Worm (Caenorhabditis elegans) whole organism, L1 larva: ENCODE measurements around the gene R11G1.11.

Experiments used
- C16A3.4 ChIP-seq: fragments of 150-350 bp; optimal IDR thresholded peaks from 2 replicates; lab custom pipeline; 2014; ENCODE audit warnings: missing biosample characterization, missing genetic modification characterization
- F16B12.6 ChIP-seq: fragments of 150-350 bp; optimal IDR thresholded peaks from 2 replicates; lab custom pipeline; 2014; ENCODE audit warnings: missing biosample characterization, missing genetic modification characterization
- ama-1 ChIP-seq: fragments of 150-350 bp; optimal IDR thresholded peaks from 2 replicates; lab custom pipeline; 2014
- blmp-1 ChIP-seq: fragments of 150-350 bp; optimal IDR thresholded peaks from 2 replicates; lab custom pipeline; 2014; ENCODE audit warnings: missing biosample characterization, missing genetic modification characterization
- ceh-63 ChIP-seq: fragments of 200-800 bp; sonication (Bioruptor generic); optimal IDR thresholded peaks from 2 replicates; lab custom pipeline; 2018; ENCODE audit warnings: mild to moderate bottlenecking, missing genetic modification characterization, missing compliant biosample characterization
- ceh-90 ChIP-seq: sonication (generic microtip); optimal IDR thresholded peaks from 2 replicates; lab custom pipeline; 2016; ENCODE audit warnings: missing genetic modification characterization, missing compliant biosample characterization
- dpl-1 ChIP-seq, 3 experiments: fragments of 150-350 bp in 2 of 3; sonication (generic microtip) in 1 of 3; optimal IDR thresholded peaks; 2 replicates each; lab custom pipeline; 2014 to 2017; ENCODE audit warnings: missing biosample characterization in 3 of 3, missing genetic modification characterization in 3 of 3, missing genetic modification reagents in 3 of 3
- dsc-1 ChIP-seq: sonication (generic microtip); optimal IDR thresholded peaks from 2 replicates; lab custom pipeline; 2016; ENCODE audit warnings: mild to moderate bottlenecking, missing genetic modification characterization, missing compliant biosample characterization
- efl-1 ChIP-seq, 4 experiments: fragments of 150-350 bp; optimal IDR thresholded peaks in 3 of 4; peaks in 1 of 4; 1 replicate in 1 of 4; 2 replicates in 3 of 4; lab custom pipeline; 2014; ENCODE audit warnings: missing biosample characterization in 2 of 4, missing genetic modification characterization in 2 of 4, missing genetic modification reagents in 2 of 4
- efl-3 ChIP-seq: fragments of 200-800 bp; sonication (Bioruptor generic); optimal IDR thresholded peaks from 2 replicates; lab custom pipeline; 2018; ENCODE audit warnings: mild to moderate bottlenecking, missing genetic modification characterization, missing compliant biosample characterization
- elt-2 ChIP-seq: sonication (generic microtip); optimal IDR thresholded peaks from 2 replicates; lab custom pipeline; 2016; ENCODE audit warnings: missing genetic modification characterization, mild to moderate bottlenecking, inconsistent platforms, missing compliant biosample characterization, missing genetic modification reagents
- elt-3 ChIP-seq, 6 experiments: fragments of 150-350 bp in 1 of 6; sonication (generic microtip); optimal IDR thresholded peaks; 2 replicates each; lab custom pipeline; 2017 to 2018; ENCODE audit warnings: missing biosample characterization in 6 of 6, missing genetic modification characterization in 6 of 6, inconsistent platforms in 1 of 6
- ets-5 ChIP-seq: fragments of 200-800 bp; sonication (Bioruptor generic); IDR thresholded peaks from 2 replicates; pipeline ENCODE4 v1.3.6; 2022; ENCODE audit warnings: missing genetic modification characterization, missing compliant biosample characterization
- fkh-8 ChIP-seq: sonication (generic microtip); optimal IDR thresholded peaks from 2 replicates; lab custom pipeline; 2016; ENCODE audit warnings: mild to moderate bottlenecking, missing genetic modification characterization, missing compliant biosample characterization
- hpl-2 ChIP-seq: fragments of 150-350 bp; optimal IDR thresholded peaks from 2 replicates; lab custom pipeline; 2014; ENCODE audit warnings: missing biosample characterization, missing genetic modification reagents, missing genetic modification characterization
- isw-1 ChIP-seq: fragments of 200-800 bp; sonication (Bioruptor generic); IDR thresholded peaks from 2 replicates; pipeline ENCODE4 v1.3.6; 2022; ENCODE audit warnings: missing genetic modification characterization, missing compliant biosample characterization
- lin-14 ChIP-seq: fragments of 200-800 bp; sonication (Bioruptor generic); optimal IDR thresholded peaks from 2 replicates; lab custom pipeline; 2018; ENCODE audit warnings: mild to moderate bottlenecking, missing genetic modification characterization, moderate library complexity, missing compliant biosample characterization
- lin-35 ChIP-seq, 2 experiments: fragments of 150-350 bp; optimal IDR thresholded peaks; 2 replicates each; lab custom pipeline; 2014; ENCODE audit warnings: missing biosample characterization in 2 of 2, missing genetic modification characterization in 2 of 2, missing genetic modification reagents in 2 of 2
- lir-3 ChIP-seq: sonication (generic microtip); optimal IDR thresholded peaks from 2 replicates; lab custom pipeline; 2016; ENCODE audit warnings: mild to moderate bottlenecking, missing genetic modification characterization, moderate library complexity, missing compliant biosample characterization; ENCODE audit not compliant: poor library complexity
- lsy-2 ChIP-seq, 2 experiments: fragments of 150-350 bp; optimal IDR thresholded peaks; 2 replicates each; lab custom pipeline; 2014; ENCODE audit warnings: missing biosample characterization in 2 of 2, missing genetic modification characterization in 2 of 2
- mdl-1 ChIP-seq, 2 experiments: fragments of 150-350 bp; optimal IDR thresholded peaks; 2 replicates each; lab custom pipeline; 2014 to 2017; ENCODE audit warnings: missing biosample characterization in 2 of 2, missing genetic modification characterization in 2 of 2, inconsistent platforms in 1 of 2
- mep-1 ChIP-seq: fragments of 150-350 bp; optimal IDR thresholded peaks from 2 replicates; lab custom pipeline; 2014; ENCODE audit warnings: missing biosample characterization, missing genetic modification characterization
- nhr-19 ChIP-seq: fragments of 200-800 bp; sonication (Bioruptor generic); conservative IDR thresholded peaks from 2 replicates; pipeline ENCODE4 v1.3.6; 2022; ENCODE audit warnings: missing genetic modification characterization, missing compliant biosample characterization
- nhr-20 ChIP-seq: sonication (generic microtip); optimal IDR thresholded peaks from 2 replicates; lab custom pipeline; 2016; ENCODE audit warnings: mild to moderate bottlenecking, missing genetic modification characterization, missing compliant biosample characterization
- nhr-47 ChIP-seq: sonication (generic microtip); optimal IDR thresholded peaks from 2 replicates; lab custom pipeline; 2016; ENCODE audit warnings: mild to moderate bottlenecking, missing genetic modification characterization, moderate library complexity, missing compliant biosample characterization
- nhr-71 ChIP-seq: sonication (generic microtip); optimal IDR thresholded peaks from 2 replicates; lab custom pipeline; 2016; ENCODE audit warnings: mild to moderate bottlenecking, missing genetic modification characterization, moderate library complexity, missing compliant biosample characterization
- nhr-85 ChIP-seq: sonication (generic microtip); peaks from one replicate; lab custom pipeline; 2016; ENCODE audit warnings: missing genetic modification characterization, inconsistent platforms, missing compliant biosample characterization
- nhr-90 ChIP-seq: sonication (generic microtip); optimal IDR thresholded peaks from 2 replicates; lab custom pipeline; 2016; ENCODE audit warnings: mild to moderate bottlenecking, missing genetic modification characterization, missing compliant biosample characterization; ENCODE audit not compliant: poor library complexity
- pag-3 ChIP-seq: sonication (generic microtip); optimal IDR thresholded peaks from 2 replicates; lab custom pipeline; 2017; ENCODE audit warnings: missing genetic modification characterization, mild to moderate bottlenecking, missing compliant biosample characterization, antibody characterized with exemption, borderline replicate concordance; ENCODE audit not compliant: insufficient read depth
- pax-3 ChIP-seq: fragments of 200-800 bp; sonication (Bioruptor generic); optimal IDR thresholded peaks from 2 replicates; lab custom pipeline; 2018; ENCODE audit warnings: mild to moderate bottlenecking, missing genetic modification characterization, moderate library complexity, missing compliant biosample characterization
- pqm-1 ChIP-seq: sonication (generic microtip); optimal IDR thresholded peaks from 3 replicates; lab custom pipeline; 2017; ENCODE audit warnings: missing biosample characterization, missing genetic modification characterization
- rnt-1 ChIP-seq: sonication (generic microtip); optimal IDR thresholded peaks from 2 replicates; lab custom pipeline; 2016; ENCODE audit warnings: mild to moderate bottlenecking, missing genetic modification characterization, moderate library complexity, missing compliant biosample characterization
- snu-23 ChIP-seq: sonication (generic microtip); optimal IDR thresholded peaks from 2 replicates; lab custom pipeline; 2016; ENCODE audit warnings: missing genetic modification characterization, missing compliant biosample characterization
- sox-4 ChIP-seq: sonication (generic microtip); optimal IDR thresholded peaks from 2 replicates; lab custom pipeline; 2016; ENCODE audit warnings: missing genetic modification characterization, missing compliant biosample characterization
- tbx-2 ChIP-seq: sonication (generic microtip); optimal IDR thresholded peaks from 2 replicates; lab custom pipeline; 2016; ENCODE audit warnings: missing genetic modification characterization, missing compliant biosample characterization
- unc-130 ChIP-seq: fragments of 150-350 bp; optimal IDR thresholded peaks from 2 replicates; lab custom pipeline; 2017; ENCODE audit warnings: missing biosample characterization, missing genetic modification characterization, inconsistent platforms
- zip-4 ChIP-seq: fragments of 200-800 bp; sonication (Bioruptor generic); optimal IDR thresholded peaks from 2 replicates; lab custom pipeline; 2018; ENCODE audit warnings: mild to moderate bottlenecking, missing genetic modification characterization, moderate library complexity, missing compliant biosample characterization
- ztf-11 ChIP-seq, 2 experiments: sonication (generic microtip); optimal IDR thresholded peaks; 2 replicates each; lab custom pipeline; 2016 to 2017; ENCODE audit warnings: missing genetic modification characterization in 2 of 2, missing biosample characterization in 1 of 2, missing compliant biosample characterization in 1 of 2

Gene R11G1.11

DNA sequence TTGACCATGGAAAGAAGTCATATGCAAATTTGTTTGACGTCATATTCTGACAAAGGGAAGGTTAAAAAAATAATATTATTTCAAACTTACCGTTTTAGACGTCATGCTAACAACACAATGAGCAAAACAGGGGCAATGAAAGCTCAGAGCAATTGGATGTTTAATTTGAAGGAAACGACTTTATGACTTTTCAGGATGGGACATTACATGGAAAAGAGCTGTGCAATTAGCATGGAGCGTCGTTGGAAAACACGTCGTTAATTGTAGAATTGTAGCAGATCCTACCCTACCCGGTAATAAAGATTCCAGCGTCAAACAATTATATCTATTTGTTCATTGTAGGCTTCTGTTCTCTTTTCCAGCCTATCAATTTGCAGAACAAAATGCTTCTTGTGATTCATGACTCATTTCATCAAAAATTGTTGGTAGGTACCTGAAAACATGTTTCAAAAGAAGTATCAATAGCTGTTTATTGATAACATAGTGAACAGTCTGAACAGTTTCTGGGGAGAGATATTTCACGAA, 18.9 kb downstream of the R11G1.11 start, which contains the start of gene ceh-63:
Gene ceh-63, minus strand, starts transcription at position 475 of the 525 bp plus-strand sequence.
- peak; percentile 100 for TF ChIP-seq ceh-63
- TF ChIP-seq pqm-1 (tag; lab: Kevin White, UChicago) = no peak

DNA sequence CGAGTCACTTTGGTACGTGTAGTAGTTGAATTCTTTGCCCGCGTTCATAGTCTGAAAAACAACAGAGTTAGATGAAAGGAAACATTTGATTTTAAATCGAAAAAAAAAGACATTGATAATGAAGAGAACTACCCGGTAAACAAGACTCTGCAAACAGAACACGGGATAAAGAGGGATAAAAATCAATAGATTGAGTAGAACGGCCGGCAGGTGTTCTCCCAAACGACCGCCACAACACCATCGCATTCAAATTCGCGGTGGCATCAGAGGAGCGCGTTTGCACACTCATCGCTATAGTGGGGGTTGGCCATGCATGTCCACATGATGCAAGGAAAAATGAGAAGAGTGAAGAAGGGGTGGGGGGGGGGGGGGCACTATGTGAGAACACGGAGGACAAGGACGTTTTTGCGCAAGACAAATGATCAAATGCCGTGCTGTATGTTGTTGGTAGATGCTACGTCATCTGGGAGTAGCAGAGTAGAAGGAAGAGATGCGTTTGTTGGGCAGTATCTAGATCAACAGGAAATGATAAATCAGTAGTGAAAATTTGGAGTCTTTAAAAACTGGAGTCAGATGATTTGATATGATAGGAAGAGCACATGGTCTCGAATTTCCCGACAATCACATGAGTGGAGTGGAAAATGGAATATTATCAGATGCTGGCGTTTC, 23.9 kb downstream of the R11G1.11 start, which contains the start of gene tag-52:
Gene tag-52, minus strand, starts transcription at position 51 of the 669 bp plus-strand sequence.
- peak in 2 of 6 experiments; percentile 35 to 39 for TF ChIP-seq elt-3 (tag; optimal IDR thresholded peaks at IDR 0.05; lab: Kevin White, UChicago)
- no peak for TF ChIP-seq ets-5 (GFP tag; lab: Robert Waterston, UW)
- peak; percentile 17 for TF ChIP-seq fkh-8
- peak; percentile 94 for TF ChIP-seq nhr-85 (tag; lab: Kevin White, UChicago)
- TF ChIP-seq lsy-2 (tag; optimal IDR thresholded peaks at IDR 0.05; lab: Kevin White, UChicago) = peak in 1 of 2 experiments; percentile 29
- no peak for TF ChIP-seq sox-4
- peak; percentile 26 for TF ChIP-seq rnt-1 (tag; lab: Kevin White, UChicago)
- no peak for TF ChIP-seq ama-1
- TF ChIP-seq nhr-90 (tag; lab: Kevin White, UChicago) = peak; percentile 39
- peak; percentile 27 to 70 (median 48) for TF ChIP-seq dpl-1 (GFP tag; optimal IDR thresholded peaks at IDR 0.05; lab: Kevin White, UChicago)
- TF ChIP-seq zip-4 (GFP tag; lab: Kevin White, UChicago) = no peak
- TF ChIP-seq nhr-19 (GFP tag; lab: Robert Waterston, UW) = peak; percentile 40
- peak; percentile 7 for TF ChIP-seq efl-3 (GFP tag; lab: Kevin White, UChicago)
- TF ChIP-seq lir-3 (tag; lab: Kevin White, UChicago) = peak; percentile 28
- no peak for TF ChIP-seq ztf-11 (tag; optimal IDR thresholded peaks at IDR 0.05; lab: Kevin White, UChicago)
- TF ChIP-seq nhr-20 (tag; lab: Kevin White, UChicago) = peak; percentile 74
- TF ChIP-seq lin-35 (GFP tag; optimal IDR thresholded peaks at IDR 0.05; lab: Kevin White, UChicago) = peak; percentile 39 to 66
- peak in 1 of 2 experiments; percentile 33 for TF ChIP-seq mdl-1 (tag; optimal IDR thresholded peaks at IDR 0.05; lab: Kevin White, UChicago)
- TF ChIP-seq efl-1 (optimal IDR thresholded peaks at IDR 0.05; lab: Kevin White, UChicago) = peak in 1 of 2 experiments; percentile 65
- TF ChIP-seq efl-1 (GFP tag; optimal IDR thresholded peaks at IDR 0.05 in 1 of 2; lab: Kevin White, UChicago) = peak; percentile 68 to 97
- TF ChIP-seq mep-1 (tag; lab: Kevin White, UChicago) = peak; percentile 53
- TF ChIP-seq ceh-63 = peak; percentile 97
- TF ChIP-seq elt-2 (tag; lab: Kevin White, UChicago) = peak; percentile 86
- peak; percentile 60 for TF ChIP-seq snu-23 (GFP tag; lab: Kevin White, UChicago)
- peak; percentile 53 for TF ChIP-seq blmp-1 (tag; lab: Kevin White, UChicago)
- TF ChIP-seq isw-1 (GFP tag; lab: Robert Waterston, UW) = no peak
- TF ChIP-seq nhr-47 = peak; percentile 27
- TF ChIP-seq C16A3.4 (tag; lab: Kevin White, UChicago) = peak; percentile 16
- TF ChIP-seq tbx-2 (tag; lab: Kevin White, UChicago) = peak; percentile 33
- TF ChIP-seq dsc-1 = no peak
- peak; percentile 9 for TF ChIP-seq F16B12.6
- TF ChIP-seq pax-3 (tag; lab: Kevin White, UChicago) = no peak
- TF ChIP-seq lin-14 (GFP tag; lab: Kevin White, UChicago) = peak; percentile 90
- peak; percentile 72 for TF ChIP-seq nhr-71

DNA sequence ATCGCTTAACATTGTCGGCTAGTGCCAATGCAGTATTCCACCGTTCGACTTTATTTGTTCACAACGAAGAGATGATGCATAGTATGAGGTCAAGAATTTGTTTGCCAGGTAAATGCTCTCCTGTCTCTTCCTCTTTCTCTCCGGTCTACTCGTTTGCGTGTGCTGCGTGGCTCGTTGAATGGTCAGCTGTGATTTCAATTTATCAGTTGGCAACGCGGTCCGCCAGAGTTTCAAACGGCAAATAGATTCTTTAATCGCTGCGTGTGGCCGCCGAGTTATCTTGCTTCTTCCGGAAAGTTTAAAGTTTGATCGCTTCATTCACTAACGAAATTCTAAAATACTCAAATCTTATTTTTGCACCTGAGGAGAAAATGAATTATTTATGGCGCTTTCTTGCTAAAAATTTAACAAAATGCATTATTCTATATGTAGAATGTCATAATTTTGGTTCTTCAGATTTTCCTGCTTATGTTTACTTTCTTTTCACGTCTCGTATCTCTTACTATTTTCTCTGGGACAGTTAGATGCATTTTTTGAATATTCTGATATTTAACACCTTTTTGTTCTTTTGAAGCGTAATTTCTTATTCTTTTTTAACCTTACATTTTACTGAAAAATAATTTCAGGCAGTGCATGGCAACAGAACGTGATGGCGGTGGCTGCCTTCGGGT, 26.0 kb downstream of the R11G1.11 start, which contains the start of gene tsp-17:
Gene tsp-17, plus strand, starts transcription at position 621 of the 671 bp plus-strand sequence.
- TF ChIP-seq elt-2 (tag; lab: Kevin White, UChicago) (peak; percentile 7), nhr-71 (peak; percentile 35), hpl-2 (GFP tag; lab: Kevin White, UChicago) (no peak), pag-3 (tag; lab: Kevin White, UChicago) (peak; percentile 80), rnt-1 (tag; lab: Kevin White, UChicago) (peak; percentile 58), mdl-1 (tag; optimal IDR thresholded peaks at IDR 0.05; lab: Kevin White, UChicago) (peak in 1 of 2 experiments; percentile 13), ceh-90 (tag; lab: Kevin White, UChicago) (no peak), lin-14 (GFP tag; lab: Kevin White, UChicago) (peak; percentile 37), unc-130 (tag; lab: Kevin White, UChicago) (peak; percentile 24), lir-3 (tag; lab: Kevin White, UChicago) (no peak)
